Worm (Caenorhabditis elegans) whole organism, mixed stage, embryonic: ENCODE measurements around the gene alg-4.

ENCODE experiments used
- M03D4.4 ChIP-seq: sonication (generic microtip); optimal IDR thresholded peaks from 2 replicates; lab custom pipeline; 2017; ENCODE audit warnings: mild to moderate bottlenecking, missing genetic modification characterization, missing compliant biosample characterization
- bed-3 ChIP-seq: fragments of 200-800 bp; sonication (Bioruptor generic); optimal IDR thresholded peaks from 3 replicates; lab custom pipeline; 2018; ENCODE audit warnings: mild to moderate bottlenecking, missing genetic modification characterization, moderate library complexity, missing compliant biosample characterization
- blmp-1 ChIP-seq: fragments of 150-350 bp; optimal IDR thresholded peaks from 2 replicates; lab custom pipeline; 2014; ENCODE audit warnings: missing biosample characterization, missing genetic modification characterization
- ceh-39 ChIP-seq: fragments of 150-350 bp; optimal IDR thresholded peaks from 2 replicates; lab custom pipeline; 2014; ENCODE audit warnings: missing biosample characterization, missing genetic modification characterization
- ceh-43 ChIP-seq: fragments of 200-800 bp; sonication (Bioruptor generic); optimal IDR thresholded peaks from 2 replicates; lab custom pipeline; 2018; ENCODE audit warnings: mild to moderate bottlenecking, missing genetic modification characterization, moderate library complexity, missing compliant biosample characterization
- ceh-83 ChIP-seq: fragments of 200-800 bp; sonication (Bioruptor generic); optimal IDR thresholded peaks from 2 replicates; lab custom pipeline; 2018; ENCODE audit warnings: mild to moderate bottlenecking, missing genetic modification characterization, missing compliant biosample characterization
- cnd-1 ChIP-seq: fragments of 200-800 bp; sonication (Bioruptor generic); optimal IDR thresholded peaks from 2 replicates; lab custom pipeline; 2018; ENCODE audit warnings: mild to moderate bottlenecking, missing genetic modification characterization, missing compliant biosample characterization
- drap-1 ChIP-seq: fragments of 200-800 bp; sonication (Bioruptor generic); optimal IDR thresholded peaks from 3 replicates; lab custom pipeline; 2018; ENCODE audit warnings: mild to moderate bottlenecking, missing genetic modification characterization, missing compliant biosample characterization
- elt-1 ChIP-seq: sonication (generic microtip); optimal IDR thresholded peaks from 2 replicates; lab custom pipeline; 2017; ENCODE audit warnings: missing genetic modification characterization, mild to moderate bottlenecking, missing compliant biosample characterization, antibody characterized with exemption, moderate library complexity, borderline replicate concordance; ENCODE audit not compliant: insufficient read depth
- elt-3 ChIP-seq: fragments of 150-350 bp; optimal IDR thresholded peaks from 2 replicates; lab custom pipeline; 2014; ENCODE audit warnings: missing biosample characterization, missing genetic modification characterization
- flh-1 ChIP-seq: fragments of 200-800 bp; sonication (Bioruptor generic); optimal IDR thresholded peaks from 2 replicates; lab custom pipeline; 2018; ENCODE audit warnings: mild to moderate bottlenecking, missing genetic modification characterization, moderate library complexity, missing compliant biosample characterization
- ham-2 ChIP-seq: fragments of 200-800 bp; sonication (Bioruptor generic); optimal IDR thresholded peaks from 2 replicates; lab custom pipeline; 2018; ENCODE audit warnings: mild to moderate bottlenecking, missing genetic modification characterization, missing compliant biosample characterization
- hlh-1 ChIP-seq: fragments of 150-350 bp; optimal IDR thresholded peaks from 2 replicates; lab custom pipeline; 2014; ENCODE audit warnings: missing biosample characterization, missing genetic modification reagents, missing genetic modification characterization
- lin-32 ChIP-seq: fragments of 200-800 bp; sonication (Bioruptor generic); optimal IDR thresholded peaks from 2 replicates; lab custom pipeline; 2018; ENCODE audit warnings: mild to moderate bottlenecking, missing genetic modification characterization, missing compliant biosample characterization
- lsy-2 ChIP-seq: fragments of 150-350 bp; optimal IDR thresholded peaks from 2 replicates; lab custom pipeline; 2014; ENCODE audit warnings: missing biosample characterization, missing genetic modification characterization
- mab-5 ChIP-seq: fragments of 150-350 bp; optimal IDR thresholded peaks from 2 replicates; lab custom pipeline; 2014; ENCODE audit warnings: missing biosample characterization, missing genetic modification characterization
- mep-1 ChIP-seq: fragments of 150-350 bp; optimal IDR thresholded peaks from 2 replicates; lab custom pipeline; 2017; ENCODE audit warnings: missing biosample characterization, missing genetic modification reagents, missing genetic modification characterization, inconsistent platforms
- mls-2 ChIP-seq: sonication (generic microtip); optimal IDR thresholded peaks from 2 replicates; lab custom pipeline; 2016; ENCODE audit warnings: mild to moderate bottlenecking, missing genetic modification characterization, moderate library complexity, missing compliant biosample characterization
- nhr-12 ChIP-seq: fragments of 150-350 bp; optimal IDR thresholded peaks from 2 replicates; lab custom pipeline; 2014; ENCODE audit warnings: missing biosample characterization, missing genetic modification characterization
- nhr-2 ChIP-seq: fragments of 150-350 bp; optimal IDR thresholded peaks from 2 replicates; lab custom pipeline; 2014; ENCODE audit warnings: missing biosample characterization, missing genetic modification characterization
- nhr-237 ChIP-seq: fragments of 150-350 bp; optimal IDR thresholded peaks from 2 replicates; lab custom pipeline; 2014; ENCODE audit warnings: missing biosample characterization, missing genetic modification characterization
- nhr-28 ChIP-seq: fragments of 150-350 bp; optimal IDR thresholded peaks from 2 replicates; lab custom pipeline; 2014; ENCODE audit warnings: missing biosample characterization, missing genetic modification characterization
- nhr-76 ChIP-seq: sonication (generic microtip); optimal IDR thresholded peaks from 2 replicates; lab custom pipeline; 2017; ENCODE audit warnings: missing biosample characterization, missing genetic modification characterization
- pha-4 ChIP-seq: fragments of 150-350 bp; optimal IDR thresholded peaks from 2 replicates; lab custom pipeline; 2018; ENCODE audit warnings: missing biosample characterization, missing genetic modification reagents, missing genetic modification characterization
- snpc-4 ChIP-seq: fragments of 150-350 bp; optimal IDR thresholded peaks from 2 replicates; lab custom pipeline; 2014; ENCODE audit warnings: missing biosample characterization, missing genetic modification characterization
- sptf-1 ChIP-seq: sonication (generic microtip); optimal IDR thresholded peaks from 2 replicates; lab custom pipeline; 2017; ENCODE audit warnings: mild to moderate bottlenecking, missing genetic modification characterization, moderate library complexity, missing compliant biosample characterization
- tbx-8 ChIP-seq: fragments of 200-800 bp; sonication (Bioruptor generic); optimal IDR thresholded peaks from 2 replicates; lab custom pipeline; 2018; ENCODE audit warnings: mild to moderate bottlenecking, missing genetic modification characterization, moderate library complexity, missing compliant biosample characterization
- unc-120 ChIP-seq: sonication (generic microtip); optimal IDR thresholded peaks from 2 replicates; lab custom pipeline; 2017; ENCODE audit warnings: missing genetic modification characterization, missing compliant biosample characterization; ENCODE audit not compliant: poor library complexity, severe bottlenecking
- unc-39 ChIP-seq: fragments of 150-350 bp; optimal IDR thresholded peaks from 2 replicates; lab custom pipeline; 2014; ENCODE audit warnings: missing biosample characterization, missing genetic modification characterization
- zip-8 ChIP-seq: fragments of 150-350 bp; optimal IDR thresholded peaks from 2 replicates; lab custom pipeline; 2014; ENCODE audit warnings: missing biosample characterization, missing genetic modification characterization
- ztf-11 ChIP-seq: fragments of 150-350 bp; optimal IDR thresholded peaks from 2 replicates; lab custom pipeline; 2014; ENCODE audit warnings: missing biosample characterization, missing genetic modification characterization

alg-4 gene

DNA sequence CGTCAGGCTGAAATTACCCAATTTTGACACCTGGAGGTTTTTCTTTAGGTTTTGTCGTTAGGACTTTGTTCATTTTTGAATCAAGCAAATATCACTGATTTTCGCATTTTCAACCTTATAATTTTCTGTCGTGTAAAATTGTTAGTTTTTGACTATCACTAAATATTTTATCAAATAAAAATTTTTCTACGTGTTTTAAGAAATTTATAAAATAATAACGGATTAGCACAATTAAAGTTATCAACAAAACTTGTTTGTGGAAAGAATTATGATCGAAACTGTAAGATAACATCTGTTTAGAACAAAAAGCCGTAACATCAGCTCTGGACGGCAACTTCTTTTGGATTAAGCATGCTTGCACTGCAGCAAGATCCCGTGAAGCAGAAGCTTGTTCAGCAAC is 31.6 kb upstream of the alg-4 start, which contains the start of gene cbp-2:
cbp-2 (plus strand) TSS at position 301 of the 400 bp plus-strand sequence.
- TF ChIP-seq drap-1 (GFP tag; lab: Kevin White, UChicago) (no peak), nhr-237 (no peak), ham-2 (GFP tag; lab: Kevin White, UChicago) (no peak), cnd-1 (tag; lab: Kevin White, UChicago) (no peak), unc-120 (tag; lab: Kevin White, UChicago) (no peak), hlh-1 (tag; lab: Kevin White, UChicago) (no peak), nhr-2 (no peak), blmp-1 (tag; lab: Kevin White, UChicago) (no peak), elt-3 (tag; lab: Kevin White, UChicago) (no peak), mls-2 (no peak), lsy-2 (tag; lab: Kevin White, UChicago) (no peak), nhr-12 (tag; lab: Kevin White, UChicago) (no peak), ztf-11 (no peak), sptf-1 (tag; lab: Kevin White, UChicago) (no peak), M03D4.4 (tag; lab: Kevin White, UChicago) (no peak), nhr-76 (tag; lab: Kevin White, UChicago) (no peak), pha-4 (tag; lab: Kevin White, UChicago) (no peak)

DNA sequence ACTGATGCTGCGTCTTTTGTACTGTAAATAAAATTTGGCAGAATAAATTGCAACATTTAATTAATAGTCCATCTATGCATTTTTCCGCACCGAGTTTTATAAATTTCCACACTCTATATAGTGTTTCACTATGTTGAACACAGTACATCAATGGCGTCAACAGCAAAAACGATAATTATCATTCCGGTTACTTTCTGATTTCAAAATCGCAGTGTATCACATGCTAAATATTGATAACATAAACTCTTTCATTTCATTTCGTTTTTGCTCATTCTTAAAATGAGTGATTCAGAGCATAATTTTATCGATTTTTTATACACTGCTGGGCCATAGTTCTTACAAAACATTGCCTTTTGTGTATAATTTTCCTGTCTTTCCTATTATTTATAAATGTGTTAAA is 31.1 kb upstream of the alg-4 start:
- TF ChIP-seq mls-2 (no peak), nhr-28 (tag; lab: Kevin White, UChicago) (no peak), blmp-1 (tag; lab: Kevin White, UChicago) (no peak), ceh-43 (no peak), tbx-8 (no peak), nhr-2 (no peak), drap-1 (GFP tag; lab: Kevin White, UChicago) (no peak), nhr-12 (tag; lab: Kevin White, UChicago) (no peak), mab-5 (tag; lab: Kevin White, UChicago) (no peak)

DNA sequence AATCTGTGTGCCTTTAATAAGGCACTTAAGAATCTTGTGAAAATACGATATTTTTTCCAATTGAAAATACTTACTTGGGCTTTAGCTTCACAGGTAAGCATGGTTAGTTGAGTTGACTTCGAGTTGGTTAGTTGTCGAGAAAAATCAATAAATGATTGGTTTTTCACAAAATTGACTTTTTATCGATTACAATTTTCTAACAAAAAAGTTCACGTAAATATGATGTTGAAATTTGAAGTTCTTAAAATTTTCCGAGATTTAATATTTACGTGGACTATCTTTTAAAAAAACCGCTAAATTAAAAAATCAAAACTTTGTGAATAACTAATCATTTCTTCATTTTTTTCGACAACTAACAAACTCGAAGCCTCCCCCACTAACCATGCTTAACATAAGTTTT is 29.5 kb upstream of the alg-4 start, which contains the start of gene F40F12.3:
F40F12.3 (minus strand) TSS at position 101 of the 400 bp plus-strand sequence.
- no peak for TF ChIP-seq elt-3 (tag; lab: Kevin White, UChicago)
- TF ChIP-seq unc-39 (tag; lab: Kevin White, UChicago) = no peak
- no peak for TF ChIP-seq flh-1 (GFP tag; lab: Kevin White, UChicago)
- no peak for TF ChIP-seq lin-32 (GFP tag; lab: Kevin White, UChicago)
- no peak for TF ChIP-seq mab-5 (tag; lab: Kevin White, UChicago)
- TF ChIP-seq nhr-12 (tag; lab: Kevin White, UChicago) = no peak
- no peak for TF ChIP-seq ztf-11
- no peak for TF ChIP-seq nhr-237
- TF ChIP-seq tbx-8 = no peak
- TF ChIP-seq ceh-43 = no peak
- TF ChIP-seq ceh-83 (GFP tag; lab: Kevin White, UChicago) = no peak
- TF ChIP-seq drap-1 (GFP tag; lab: Kevin White, UChicago) = no peak
- no peak for TF ChIP-seq pha-4 (tag; lab: Kevin White, UChicago)
- no peak for TF ChIP-seq lsy-2 (tag; lab: Kevin White, UChicago)

DNA sequence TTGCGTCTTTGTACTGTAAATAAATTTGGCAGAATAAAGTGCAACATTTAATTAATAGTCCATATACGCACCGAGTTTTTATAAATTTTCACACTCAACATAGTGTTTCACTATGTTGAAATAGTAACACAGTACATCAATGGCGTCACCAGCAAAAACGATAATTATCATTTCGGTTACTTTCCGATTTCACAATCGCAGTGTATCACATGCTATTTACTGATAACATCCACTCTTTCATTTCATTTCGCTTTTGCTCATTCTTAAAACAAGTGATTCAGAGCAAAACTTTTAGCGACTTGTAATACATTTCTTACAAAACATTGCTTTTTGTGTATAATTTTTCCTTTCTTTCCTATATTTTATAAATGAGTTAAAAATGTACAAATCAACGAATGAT is 22.5 kb upstream of the alg-4 start, which contains the start of gene cbp-3:
cbp-3 (plus strand) TSS at position 272 of the 400 bp plus-strand sequence.
- TF ChIP-seq nhr-2 (no peak), nhr-237 (no peak), zip-8 (tag; lab: Kevin White, UChicago) (no peak), blmp-1 (tag; lab: Kevin White, UChicago) (no peak), nhr-12 (tag; lab: Kevin White, UChicago) (no peak), elt-1 (tag; lab: Kevin White, UChicago) (no peak), M03D4.4 (tag; lab: Kevin White, UChicago) (no peak), sptf-1 (tag; lab: Kevin White, UChicago) (no peak), ceh-83 (GFP tag; lab: Kevin White, UChicago) (no peak), ztf-11 (no peak), nhr-76 (tag; lab: Kevin White, UChicago) (no peak), snpc-4 (tag; lab: Kevin White, UChicago) (no peak), flh-1 (GFP tag; lab: Kevin White, UChicago) (no peak)

DNA sequence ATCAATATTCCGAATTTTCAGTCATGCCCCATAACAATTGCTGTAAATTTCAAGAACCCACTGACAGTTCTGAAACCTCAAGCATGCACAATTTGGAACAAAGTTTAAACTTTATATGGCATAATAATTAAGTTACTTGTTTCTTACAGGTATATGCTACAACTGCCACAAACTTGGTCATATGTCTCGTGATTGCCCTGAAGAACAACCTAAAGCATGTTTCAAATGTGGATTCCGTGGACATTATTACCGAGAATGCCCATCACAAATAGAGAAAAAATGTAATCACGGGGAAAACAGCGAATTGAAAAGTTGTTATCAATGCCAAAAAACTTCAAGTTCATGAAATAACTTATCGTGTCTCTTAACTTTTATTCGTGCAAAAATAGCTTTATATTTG is 21.8 kb upstream of the alg-4 start:
- TF ChIP-seq zip-8 (tag; lab: Kevin White, UChicago) = no peak
- no peak for TF ChIP-seq hlh-1 (tag; lab: Kevin White, UChicago)
- no peak for TF ChIP-seq nhr-237
- TF ChIP-seq ceh-39 (tag; lab: Kevin White, UChicago) = no peak
- TF ChIP-seq ceh-83 (GFP tag; lab: Kevin White, UChicago) = no peak
- TF ChIP-seq bed-3 (GFP tag; lab: Kevin White, UChicago) = no peak
- no peak for TF ChIP-seq cnd-1 (tag; lab: Kevin White, UChicago)
- TF ChIP-seq mep-1 = no peak
- no peak for TF ChIP-seq mls-2
